Worm (Caenorhabditis elegans) whole organism, L2 larva: ENCODE results near the gene T28F3.9.

Source experiments
- C34F6.9 ChIP-seq: fragments of 150-350 bp; optimal IDR thresholded peaks from 2 replicates; lab custom pipeline; 2014; ENCODE audit warnings: missing biosample characterization, missing genetic modification characterization
- R02D3.7 ChIP-seq: fragments of 150-350 bp; optimal IDR thresholded peaks from 2 replicates; lab custom pipeline; 2014; ENCODE audit warnings: missing biosample characterization, missing genetic modification characterization
- Y55F3AM.14 ChIP-seq: fragments of 200-800 bp; sonication (Bioruptor generic); optimal IDR thresholded peaks from 2 replicates; lab custom pipeline; 2018; ENCODE audit warnings: mild to moderate bottlenecking, missing genetic modification characterization, missing compliant biosample characterization
- ZK546.5 ChIP-seq: sonication (generic microtip); optimal IDR thresholded peaks from 2 replicates; lab custom pipeline; 2017; ENCODE audit warnings: missing biosample characterization, missing genetic modification characterization
- aly-2 ChIP-seq: fragments of 150-350 bp; optimal IDR thresholded peaks from 2 replicates; lab custom pipeline; 2014; ENCODE audit warnings: missing biosample characterization, missing genetic modification characterization
- ama-1 ChIP-seq: fragments of 150-350 bp; optimal IDR thresholded peaks from 2 replicates; lab custom pipeline; 2018; ENCODE audit warnings: inconsistent platforms
- blmp-1 ChIP-seq: sonication (generic microtip); optimal IDR thresholded peaks from 2 replicates; lab custom pipeline; 2017; ENCODE audit warnings: missing genetic modification characterization, mild to moderate bottlenecking, missing compliant biosample characterization, antibody characterized with exemption, moderate library complexity; ENCODE audit not compliant: insufficient read depth
- crh-2 ChIP-seq: sonication (generic microtip); optimal IDR thresholded peaks from 2 replicates; lab custom pipeline; 2017; ENCODE audit warnings: missing biosample characterization, missing genetic modification characterization
- dmd-4 ChIP-seq: sonication (generic microtip); optimal IDR thresholded peaks from 2 replicates; lab custom pipeline; 2017; ENCODE audit warnings: missing biosample characterization, missing genetic modification characterization
- egl-27 ChIP-seq: sonication (generic microtip); optimal IDR thresholded peaks from 3 replicates; lab custom pipeline; 2017; ENCODE audit warnings: missing biosample characterization, missing genetic modification reagents, missing genetic modification characterization
- elt-1 ChIP-seq: fragments of 150-350 bp; optimal IDR thresholded peaks from 2 replicates; lab custom pipeline; 2014; ENCODE audit warnings: missing biosample characterization, missing genetic modification characterization
- elt-3 ChIP-seq: sonication (generic microtip); optimal IDR thresholded peaks from 2 replicates; lab custom pipeline; 2017; ENCODE audit warnings: missing biosample characterization, missing genetic modification characterization
- fos-1 ChIP-seq: fragments of 150-350 bp; optimal IDR thresholded peaks from 2 replicates; lab custom pipeline; 2014; ENCODE audit warnings: missing biosample characterization, missing genetic modification characterization
- lin-11 ChIP-seq: fragments of 150-350 bp; sonication (generic microtip); optimal IDR thresholded peaks from 2 replicates; lab custom pipeline; 2014; ENCODE audit warnings: missing biosample characterization, missing genetic modification characterization, inconsistent platforms, mixed read lengths
- lin-13 ChIP-seq: fragments of 150-350 bp; optimal IDR thresholded peaks from 2 replicates; lab custom pipeline; 2014; ENCODE audit warnings: missing biosample characterization, missing genetic modification reagents, missing genetic modification characterization
- lin-39 ChIP-seq: fragments of 150-350 bp; optimal IDR thresholded peaks from 2 replicates; lab custom pipeline; 2014; ENCODE audit warnings: missing biosample characterization, missing genetic modification reagents, missing genetic modification characterization
- lsy-2 ChIP-seq, 2 experiments: fragments of 150-350 bp in 1 of 2; sonication (generic microtip) in 1 of 2; optimal IDR thresholded peaks; 2 replicates each; lab custom pipeline; 2014 to 2017; ENCODE audit warnings: missing biosample characterization in 2 of 2, missing genetic modification characterization in 2 of 2
- mab-5 ChIP-seq: fragments of 150-350 bp; optimal IDR thresholded peaks from 2 replicates; lab custom pipeline; 2014; ENCODE audit warnings: missing biosample characterization, missing genetic modification characterization
- mbf-1 ChIP-seq: sonication (generic microtip); optimal IDR thresholded peaks from 2 replicates; lab custom pipeline; 2017; ENCODE audit warnings: missing biosample characterization, missing genetic modification characterization
- mdl-1 ChIP-seq, 2 experiments: fragments of 150-350 bp in 1 of 2; sonication (generic microtip) in 1 of 2; optimal IDR thresholded peaks; 2 replicates each; lab custom pipeline; 2017; ENCODE audit warnings: missing biosample characterization in 2 of 2, missing genetic modification characterization in 2 of 2
- nhr-10 ChIP-seq: sonication (generic microtip); optimal IDR thresholded peaks from 2 replicates; lab custom pipeline; 2017; ENCODE audit warnings: missing biosample characterization, missing genetic modification characterization
- nhr-11 ChIP-seq: fragments of 150-350 bp; optimal IDR thresholded peaks from 2 replicates; lab custom pipeline; 2014; ENCODE audit warnings: missing biosample characterization, missing genetic modification characterization
- nhr-12 ChIP-seq: fragments of 150-350 bp; optimal IDR thresholded peaks from 2 replicates; lab custom pipeline; 2014; ENCODE audit warnings: missing biosample characterization, missing genetic modification characterization
- nhr-129 ChIP-seq: fragments of 150-350 bp; optimal IDR thresholded peaks from 2 replicates; lab custom pipeline; 2014; ENCODE audit warnings: missing biosample characterization, missing genetic modification characterization
- nhr-23 ChIP-seq: fragments of 150-350 bp; optimal IDR thresholded peaks from 2 replicates; lab custom pipeline; 2014; ENCODE audit warnings: missing biosample characterization, missing genetic modification reagents, missing genetic modification characterization
- nhr-237 ChIP-seq: fragments of 150-350 bp; optimal IDR thresholded peaks from 2 replicates; lab custom pipeline; 2014; ENCODE audit warnings: missing biosample characterization, missing genetic modification characterization
- nhr-25 ChIP-seq: fragments of 150-350 bp; sonication (generic microtip); optimal IDR thresholded peaks from 3 replicates; lab custom pipeline; 2014; ENCODE audit warnings: missing biosample characterization, missing genetic modification characterization
- nhr-77 ChIP-seq: fragments of 150-350 bp; optimal IDR thresholded peaks from 2 replicates; lab custom pipeline; 2014; ENCODE audit warnings: missing biosample characterization, missing genetic modification characterization
- peb-1 ChIP-seq: fragments of 150-350 bp; optimal IDR thresholded peaks from 2 replicates; lab custom pipeline; 2014; ENCODE audit warnings: missing biosample characterization, missing genetic modification characterization
- sma-3 ChIP-seq: sonication (generic microtip); optimal IDR thresholded peaks from 2 replicates; lab custom pipeline; 2016; ENCODE audit warnings: missing genetic modification reagents, missing genetic modification characterization, missing compliant biosample characterization
- sma-9 ChIP-seq, 2 experiments: fragments of 150-350 bp in 1 of 2; sonication (generic microtip) in 1 of 2; optimal IDR thresholded peaks; 2 replicates each; lab custom pipeline; 2014 to 2016; ENCODE audit warnings: missing genetic modification characterization in 2 of 2, mild to moderate bottlenecking in 1 of 2, missing biosample characterization in 1 of 2, missing compliant biosample characterization in 1 of 2, missing genetic modification reagents in 1 of 2, moderate library complexity in 1 of 2
- snpc-4 ChIP-seq: fragments of 150-350 bp; optimal IDR thresholded peaks from 2 replicates; lab custom pipeline; 2014; ENCODE audit warnings: missing biosample characterization, missing genetic modification characterization
- unc-39 ChIP-seq: fragments of 150-350 bp; optimal IDR thresholded peaks from 2 replicates; lab custom pipeline; 2014; ENCODE audit warnings: missing biosample characterization, missing genetic modification characterization
- unc-62 ChIP-seq: fragments of 150-350 bp; optimal IDR thresholded peaks from 2 replicates; lab custom pipeline; 2014; ENCODE audit warnings: missing biosample characterization, missing genetic modification reagents, missing genetic modification characterization
- zag-1 ChIP-seq: fragments of 150-350 bp; optimal IDR thresholded peaks from 2 replicates; lab custom pipeline; 2014; ENCODE audit warnings: missing biosample characterization, missing genetic modification characterization
- ztf-1 ChIP-seq: fragments of 200-800 bp; sonication (Bioruptor generic); conservative IDR thresholded peaks from 2 replicates; pipeline ENCODE4 v1.3.6; 2022; ENCODE audit warnings: missing genetic modification characterization, missing compliant biosample characterization
- ztf-11 ChIP-seq: sonication (generic microtip); optimal IDR thresholded peaks from 2 replicates; lab custom pipeline; 2017; ENCODE audit warnings: missing biosample characterization, missing genetic modification characterization

T28F3.9 gene

DNA sequence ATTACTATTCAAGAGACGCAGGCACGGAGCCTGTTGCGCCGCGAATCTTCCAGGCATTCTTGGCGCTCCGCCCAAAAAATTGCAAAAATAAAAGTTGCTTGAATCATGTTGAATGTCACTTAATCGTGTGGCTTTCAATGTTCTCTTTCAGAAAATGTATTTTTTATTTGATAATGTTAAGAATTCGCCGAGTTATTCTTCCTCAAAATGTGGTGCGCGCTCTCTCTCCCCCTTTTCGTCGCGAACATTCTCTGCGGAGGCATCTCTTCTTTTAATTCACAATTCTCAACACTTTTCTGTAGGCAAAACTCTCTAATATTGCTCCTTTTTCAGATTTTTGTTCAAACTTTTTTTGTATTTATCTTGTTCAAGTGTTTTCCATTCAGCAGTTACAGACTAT is 29.9 kb upstream of the T28F3.9 start (continued):
- peak; percentile 98 for TF ChIP-seq Y55F3AM.14 (GFP tag; lab: Kevin White, UChicago)
- TF ChIP-seq crh-2 (tag; lab: Kevin White, UChicago) = peak; percentile 95

DNA sequence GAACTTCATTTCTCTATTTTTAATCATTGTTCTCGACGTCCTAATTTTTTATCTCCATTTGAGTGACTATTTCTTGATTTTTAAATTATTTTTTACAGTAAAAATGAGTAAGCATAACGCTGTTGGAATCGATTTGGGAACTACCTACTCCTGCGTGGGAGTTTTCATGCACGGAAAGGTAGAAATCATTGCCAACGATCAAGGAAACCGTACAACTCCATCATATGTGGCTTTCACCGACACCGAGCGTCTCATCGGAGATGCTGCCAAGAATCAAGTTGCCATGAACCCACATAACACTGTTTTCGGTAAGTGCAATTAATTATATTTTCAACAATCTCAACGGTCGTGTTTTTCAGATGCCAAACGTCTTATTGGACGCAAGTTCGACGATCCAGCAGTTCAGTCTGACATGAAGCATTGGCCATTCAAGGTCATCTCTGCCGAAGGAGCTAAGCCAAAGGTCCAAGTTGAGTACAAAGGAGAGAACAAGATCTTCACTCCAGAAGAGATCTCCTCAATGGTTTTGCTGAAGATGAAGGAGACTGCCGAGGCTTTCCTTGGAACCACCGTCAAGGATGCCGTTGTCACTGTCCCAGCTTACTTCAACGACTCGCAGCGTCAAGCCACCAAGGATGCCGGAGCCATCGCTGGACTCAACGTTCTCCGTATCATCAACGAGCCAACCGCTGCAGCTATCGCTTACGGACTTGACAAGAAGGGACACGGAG is 29.3 kb upstream of the T28F3.9 start, which contains the start of gene hsp-1:
TSS of gene hsp-1 (plus strand) at position 99 of the 731 bp plus-strand sequence.
- TF ChIP-seq ama-1 (lab: Kevin White, UChicago) (peak; percentile 13), lin-13 (GFP tag; lab: Kevin White, UChicago) (no peak)

ce11 chrIV:17279592-17280440 is 28.5 kb upstream of the T28F3.9 start:
- no peak for TF ChIP-seq ZK546.5 (tag; lab: Kevin White, UChicago)
- TF ChIP-seq crh-2 (tag; lab: Kevin White, UChicago) = peak; percentile 42
- no peak for TF ChIP-seq nhr-237 (tag; lab: Kevin White, UChicago)
- peak; percentile 87 for TF ChIP-seq ama-1 (lab: Kevin White, UChicago)
- TF ChIP-seq nhr-11 (tag; lab: Kevin White, UChicago) = peak; percentile 45

DNA sequence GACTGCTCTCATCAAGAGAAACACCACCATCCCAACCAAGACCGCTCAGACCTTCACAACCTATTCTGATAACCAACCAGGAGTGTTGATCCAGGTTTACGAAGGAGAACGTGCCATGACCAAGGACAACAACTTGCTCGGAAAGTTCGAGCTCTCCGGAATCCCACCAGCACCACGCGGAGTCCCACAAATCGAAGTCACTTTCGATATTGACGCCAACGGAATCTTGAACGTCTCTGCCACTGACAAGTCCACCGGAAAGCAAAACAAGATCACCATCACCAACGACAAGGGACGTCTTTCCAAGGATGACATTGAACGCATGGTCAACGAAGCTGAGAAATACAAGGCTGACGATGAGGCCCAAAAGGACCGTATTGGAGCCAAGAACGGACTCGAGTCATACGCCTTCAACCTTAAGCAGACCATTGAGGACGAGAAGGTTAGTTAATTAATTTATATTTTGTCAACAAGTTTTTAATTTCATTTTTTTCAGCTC is 27.8 kb upstream of the T28F3.9 start:
- no peak for TF ChIP-seq lsy-2 (tag; optimal IDR thresholded peaks at IDR 0.05; lab: Kevin White, UChicago)
- TF ChIP-seq ama-1 (lab: Kevin White, UChicago) = peak; percentile 90
- TF ChIP-seq sma-9 (GFP tag; optimal IDR thresholded peaks at IDR 0.05; lab: Kevin White, UChicago) = no peak
- no peak for TF ChIP-seq sma-9 (tag; optimal IDR thresholded peaks at IDR 0.05; lab: Kevin White, UChicago)
- no peak for TF ChIP-seq nhr-77 (tag; lab: Kevin White, UChicago)
- TF ChIP-seq nhr-25 (tag; lab: Kevin White, UChicago) = no peak
- no peak for TF ChIP-seq nhr-10 (tag; lab: Kevin White, UChicago)
- no peak for TF ChIP-seq nhr-23
- peak; percentile 27 for TF ChIP-seq nhr-129 (tag; lab: Kevin White, UChicago)

- no peak for TF ChIP-seq elt-1 (tag; lab: Kevin White, UChicago)
- TF ChIP-seq aly-2 = no peak
- TF ChIP-seq zag-1 (tag; lab: Kevin White, UChicago) = no peak
- no peak for TF ChIP-seq peb-1 (tag; lab: Kevin White, UChicago)
- TF ChIP-seq C34F6.9 (tag; lab: Kevin White, UChicago) = peak; percentile 77
- TF ChIP-seq snpc-4 (tag; lab: Kevin White, UChicago) = peak; percentile 38
- TF ChIP-seq lin-13 (GFP tag; lab: Kevin White, UChicago) = peak; percentile 82
- TF ChIP-seq unc-39 (tag; lab: Kevin White, UChicago) = no peak
- TF ChIP-seq ztf-11 (tag; lab: Kevin White, UChicago) = no peak
- peak; percentile 24 for TF ChIP-seq mbf-1 (tag; lab: Kevin White, UChicago)
- TF ChIP-seq ztf-1 (GFP tag; lab: Robert Waterston, UW) = peak; percentile 90; the same call in 1 of the 2 replicates
- no peak for TF ChIP-seq nhr-23
- TF ChIP-seq fos-1 (tag; lab: Kevin White, UChicago) = peak; percentile 31
- no peak for TF ChIP-seq egl-27
- TF ChIP-seq lin-39 (tag; lab: Kevin White, UChicago) = no peak
- no peak for TF ChIP-seq nhr-77 (tag; lab: Kevin White, UChicago)
- peak; percentile 69 for TF ChIP-seq nhr-129 (tag; lab: Kevin White, UChicago)
- peak; percentile 99 for TF ChIP-seq ama-1 (lab: Kevin White, UChicago)
- no peak for TF ChIP-seq R02D3.7 (tag; lab: Kevin White, UChicago)
- peak; percentile 26 for TF ChIP-seq nhr-25 (tag; lab: Kevin White, UChicago)
- TF ChIP-seq dmd-4 (tag; lab: Kevin White, UChicago) = no peak
- no peak for TF ChIP-seq nhr-10 (tag; lab: Kevin White, UChicago)
- no peak for TF ChIP-seq elt-3 (tag; lab: Kevin White, UChicago)
- no peak for TF ChIP-seq mab-5 (tag; lab: Kevin White, UChicago)
- TF ChIP-seq blmp-1 (tag; lab: Kevin White, UChicago) = no peak
- no peak for TF ChIP-seq mdl-1 (tag; optimal IDR thresholded peaks at IDR 0.05; lab: Kevin White, UChicago)
- peak; percentile 17 for TF ChIP-seq unc-62 (GFP tag; lab: Kevin White, UChicago)
- peak; percentile 30 for TF ChIP-seq sma-3 (GFP tag; lab: Kevin White, UChicago)
- TF ChIP-seq lin-11 (tag; lab: Kevin White, UChicago) = no peak
- no peak for TF ChIP-seq ZK546.5 (tag; lab: Kevin White, UChicago)
- TF ChIP-seq nhr-12 (tag; lab: Kevin White, UChicago) = no peak
- peak; percentile 93 for TF ChIP-seq crh-2 (tag; lab: Kevin White, UChicago)
Measured at ce11 chrIV:17281060-17282021, 27.0 kb upstream of the T28F3.9 start.
